Worm (Caenorhabditis elegans): ENCODE data around the gene Y53F4B.36.

DNA sequence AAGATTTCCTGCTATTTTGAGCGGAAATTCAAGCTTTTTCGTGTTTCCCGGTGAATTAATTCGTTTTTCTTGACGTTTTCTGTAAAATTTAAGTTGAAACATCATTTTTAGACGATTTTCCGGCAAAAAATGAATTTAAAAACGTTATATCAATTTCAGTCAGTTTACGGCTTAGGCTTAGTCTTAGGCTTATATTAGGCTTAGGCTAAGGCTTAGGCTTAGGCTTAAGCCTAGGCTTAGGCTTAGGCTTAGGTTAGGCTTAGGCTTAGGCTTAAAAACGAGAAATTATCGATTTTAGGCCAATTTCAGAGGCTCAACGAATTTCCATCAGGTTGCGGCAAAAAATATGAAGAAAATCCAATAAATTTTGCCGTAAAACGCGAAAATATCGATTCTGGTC, 33.1 kb downstream of the Y53F4B.36 start:
- no peak for TF ChIP-seq him-1 (tag; optimal IDR thresholded peaks at IDR 0.05)
- TF ChIP-seq dao-5 (tag; optimal IDR thresholded peaks at IDR 0.05), result no peak
- no peak for TF ChIP-seq W03F9.2 (tag; optimal IDR thresholded peaks at IDR 0.05)

All from whole organism, L4/young adult.